Fruit fly (Drosophila melanogaster) whole organism, pupa: Measurements from ENCODE around the gene CG31406.

Source experiments
- CG10348 ChIP-seq: fragments of 200-800 bp; sonication (Bioruptor generic); IDR thresholded peaks from 2 replicates; pipeline ENCODE4 v1.3.6; 2022; ENCODE audit warnings: missing biosample characterization, missing genetic modification characterization
- CG12605 ChIP-seq: fragments of 200-800 bp; sonication (Bioruptor generic); IDR thresholded peaks from 2 replicates; pipeline ENCODE4 v1.3.6; 2022; ENCODE audit warnings: missing biosample characterization, missing genetic modification characterization
- CG13204 ChIP-seq: fragments of 200-800 bp; sonication (Bioruptor generic); optimal IDR thresholded peaks from 2 replicates; lab custom pipeline; 2018; ENCODE audit warnings: missing biosample characterization, mild to moderate bottlenecking, missing genetic modification characterization, moderate library complexity
- CG14655 ChIP-seq: fragments of 200-800 bp; sonication (Bioruptor generic); optimal IDR thresholded peaks from 3 replicates; lab custom pipeline; 2017; ENCODE audit warnings: mild to moderate bottlenecking, missing biosample characterization, missing genetic modification reagents, missing genetic modification characterization
- CG15710 ChIP-seq: fragments of 200-800 bp; sonication (Bioruptor generic); optimal IDR thresholded peaks from 2 replicates; lab custom pipeline; 2018; ENCODE audit warnings: missing biosample characterization, mild to moderate bottlenecking, missing genetic modification characterization, moderate library complexity
- CG17806 ChIP-seq: fragments of 200-800 bp; sonication (Bioruptor generic); optimal IDR thresholded peaks from 2 replicates; lab custom pipeline; 2018; ENCODE audit warnings: missing biosample characterization, mild to moderate bottlenecking, missing genetic modification characterization, moderate library complexity
- CG32121 ChIP-seq: fragments of 200-800 bp; sonication (Bioruptor generic); IDR thresholded peaks from 2 replicates; pipeline ENCODE4 v1.3.6; 2022; ENCODE audit warnings: missing biosample characterization, missing genetic modification characterization
- CG34367 ChIP-seq: fragments of 200-800 bp; sonication (Bioruptor generic); optimal IDR thresholded peaks from 2 replicates; lab custom pipeline; 2018; ENCODE audit warnings: missing biosample characterization, mild to moderate bottlenecking, missing genetic modification characterization
- CG4496 ChIP-seq: fragments of 200-800 bp; sonication (Bioruptor generic); IDR thresholded peaks from 3 replicates; pipeline ENCODE4 v1.3.6; 2022; ENCODE audit warnings: missing biosample characterization, missing genetic modification characterization
- CG8301 ChIP-seq: fragments of 200-800 bp; sonication (Bioruptor generic); optimal IDR thresholded peaks from 2 replicates; lab custom pipeline; 2018; ENCODE audit warnings: missing biosample characterization, mild to moderate bottlenecking, missing genetic modification characterization
- CG9948 ChIP-seq: fragments of 200-800 bp; sonication (Bioruptor generic); optimal IDR thresholded peaks from 2 replicates; lab custom pipeline; 2018; ENCODE audit warnings: missing biosample characterization, mild to moderate bottlenecking, missing genetic modification characterization, moderate library complexity
- D1 ChIP-seq: fragments of 200-800 bp; sonication (Bioruptor generic); optimal IDR thresholded peaks from 2 replicates; lab custom pipeline; 2018; ENCODE audit warnings: missing biosample characterization, mild to moderate bottlenecking, missing genetic modification characterization, moderate library complexity
- EcR ChIP-seq: fragments of 200-800 bp; sonication (Bioruptor generic); optimal IDR thresholded peaks from 3 replicates; lab custom pipeline; 2019; ENCODE audit warnings: missing biosample characterization, missing genetic modification characterization, mild to moderate bottlenecking, moderate library complexity, missing genetic modification reagents
- Ets98B ChIP-seq: fragments of 200-800 bp; sonication (Bioruptor generic); IDR thresholded peaks from 2 replicates; pipeline ENCODE4 v1.3.6; 2022; ENCODE audit warnings: missing biosample characterization, missing genetic modification characterization
- Pif1A ChIP-seq: fragments of 200-800 bp; sonication (Bioruptor generic); optimal IDR thresholded peaks from 3 replicates; lab custom pipeline; 2016; ENCODE audit warnings: missing biosample characterization, missing genetic modification characterization
- Snoo ChIP-seq: fragments of 200-800 bp; sonication (Bioruptor generic); optimal IDR thresholded peaks from 3 replicates; lab custom pipeline; 2017; ENCODE audit warnings: missing biosample characterization, mild to moderate bottlenecking, missing genetic modification characterization, inconsistent platforms
- fd96Ca ChIP-seq: fragments of 200-800 bp; sonication (Bioruptor generic); IDR thresholded peaks from 3 replicates; pipeline ENCODE4 v1.3.6; 2022; ENCODE audit warnings: missing biosample characterization, missing genetic modification characterization
- gl ChIP-seq: fragments of 200-800 bp; sonication (Bioruptor generic); optimal IDR thresholded peaks from 2 replicates; lab custom pipeline; 2018; ENCODE audit warnings: missing biosample characterization, mild to moderate bottlenecking, missing genetic modification characterization
- rn ChIP-seq: fragments of 200-800 bp; sonication (Bioruptor generic); IDR thresholded peaks from 2 replicates; pipeline ENCODE4 v1.3.6; 2022; ENCODE audit warnings: missing biosample characterization, missing genetic modification characterization

CG31406 gene

dm6 chr3R:10393020-10393653 lies 44.6 kb downstream of the CG31406 start:
- no peak for TF ChIP-seq Snoo
- peak; percentile 48 for TF ChIP-seq EcR (GFP tag; lab: Kevin White, UChicago)

DNA sequence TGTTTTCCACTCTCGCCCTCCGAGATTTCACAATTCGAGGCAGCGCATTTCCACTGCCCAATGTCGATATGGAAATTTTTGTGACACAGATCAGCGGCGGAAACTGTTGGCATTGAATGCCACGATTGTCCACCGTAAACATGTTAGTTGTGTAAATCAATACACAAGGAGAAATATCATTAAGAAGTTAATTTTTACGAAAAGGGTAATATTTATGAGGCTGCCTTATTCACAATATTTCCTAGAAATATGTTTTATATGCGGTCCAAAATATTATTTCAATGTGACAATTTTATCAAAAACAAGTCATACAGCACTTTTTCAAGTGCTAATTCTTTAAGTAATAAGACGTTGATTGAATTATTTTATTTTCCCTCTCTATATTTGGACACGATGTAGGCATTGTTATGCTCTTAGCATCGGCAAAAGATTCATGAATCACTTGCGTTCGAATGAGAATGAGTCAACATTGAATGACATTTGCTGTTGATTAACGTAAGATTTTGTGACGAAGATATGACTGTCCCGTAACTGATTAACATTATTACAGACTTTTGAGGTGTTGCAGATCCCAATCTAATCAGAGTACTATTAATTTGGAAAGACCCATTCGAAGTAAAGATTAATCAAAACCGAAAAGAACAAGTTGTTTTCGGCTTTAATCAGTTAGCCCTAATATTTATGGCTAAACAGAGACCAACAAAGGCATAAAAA lies 45.2 kb downstream of the CG31406 start:
- TF ChIP-seq CG4496 (GFP tag; lab: Robert Waterston, UW) = peak; percentile 59
- TF ChIP-seq fd96Ca (GFP tag; lab: Robert Waterston, UW) = no peak
- no peak for TF ChIP-seq gl (tag; lab: Kevin White, UChicago)
- no peak for TF ChIP-seq CG13204 (GFP tag; lab: Kevin White, UChicago)
- TF ChIP-seq Snoo = no peak
- no peak for TF ChIP-seq CG34367
- TF ChIP-seq Ets98B = peak; percentile 23; the same call in 1 of the 2 replicates
- peak; percentile 45; the same call in 1 of the 2 replicates for TF ChIP-seq CG32121 (GFP tag; lab: Robert Waterston, UW)
- no peak for TF ChIP-seq CG12605
- TF ChIP-seq CG9948 (tag; lab: Kevin White, UChicago) = peak; percentile 14
- TF ChIP-seq CG8301 (tag; lab: Kevin White, UChicago) = no peak
- peak; percentile 9 for TF ChIP-seq CG15710 (tag; lab: Kevin White, UChicago)
- TF ChIP-seq EcR (GFP tag; lab: Kevin White, UChicago) = no peak
- TF ChIP-seq CG14655 = no peak
- no peak for TF ChIP-seq Pif1A (GFP tag; lab: Kevin White, UChicago)
- TF ChIP-seq D1 (tag; lab: Kevin White, UChicago) = no peak
- TF ChIP-seq CG10348 (GFP tag; lab: Robert Waterston, UW) = no peak
- peak; percentile 28 for TF ChIP-seq CG17806 (tag; lab: Kevin White, UChicago)

DNA sequence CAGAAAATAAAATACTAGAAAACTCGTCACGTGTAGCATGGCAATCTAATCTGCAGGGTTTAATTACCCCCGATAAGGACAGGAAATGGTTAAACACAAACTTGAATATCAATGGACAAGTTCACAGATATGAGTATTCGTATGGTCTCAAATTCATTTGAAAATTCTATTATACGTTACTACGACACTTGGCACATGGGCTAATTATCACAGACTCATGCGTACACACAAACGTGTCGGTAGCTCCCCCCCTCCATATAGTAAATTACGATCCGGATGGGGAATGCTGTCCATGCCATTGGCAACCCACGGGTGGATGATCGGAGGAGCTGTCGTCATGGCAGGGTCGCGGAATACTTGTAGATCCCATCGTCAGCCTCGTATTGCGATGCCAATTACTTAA lies 45.8 kb downstream of the CG31406 start:
- TF ChIP-seq fd96Ca (GFP tag; lab: Robert Waterston, UW) = no peak
- peak; percentile 60; the same call in 1 of the 2 replicates for TF ChIP-seq CG32121 (GFP tag; lab: Robert Waterston, UW)
- no peak for TF ChIP-seq gl (tag; lab: Kevin White, UChicago)
- no peak for TF ChIP-seq rn (GFP tag; lab: Robert Waterston, UW)
- TF ChIP-seq Ets98B = no peak
- no peak for TF ChIP-seq CG9948 (tag; lab: Kevin White, UChicago)
- TF ChIP-seq CG14655 = no peak
- no peak for TF ChIP-seq CG34367
- no peak for TF ChIP-seq CG8301 (tag; lab: Kevin White, UChicago)

DNA sequence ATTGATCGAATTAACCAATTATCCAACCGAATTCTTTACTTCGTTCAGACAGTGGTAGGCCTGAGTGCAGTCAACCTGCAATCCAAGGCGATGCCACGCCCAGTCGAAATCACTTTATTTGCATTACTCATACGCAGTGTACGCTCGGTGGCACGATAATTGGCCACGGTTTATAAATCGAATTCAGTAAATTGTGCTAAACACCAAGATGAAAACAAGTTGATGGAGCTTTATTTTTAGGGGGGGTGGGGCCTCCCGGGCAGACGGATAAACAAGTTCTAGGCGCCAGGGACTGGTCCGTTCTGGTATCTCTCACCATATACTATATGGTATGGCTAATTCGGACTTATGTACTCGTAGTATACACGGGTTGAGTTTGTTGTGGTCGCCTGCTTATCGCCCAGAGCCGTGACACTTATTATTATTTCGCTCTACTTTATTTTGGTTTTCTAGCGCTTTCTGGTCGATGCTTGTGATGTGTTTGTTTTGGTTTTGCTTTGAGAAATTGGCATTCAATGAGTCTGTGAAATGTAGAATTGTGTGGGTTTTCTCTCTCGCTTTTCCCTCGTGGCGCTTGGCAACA lies 46.8 kb downstream of the CG31406 start:
- TF ChIP-seq CG17806 (tag; lab: Kevin White, UChicago) (no peak), EcR (GFP tag; lab: Kevin White, UChicago) (peak; percentile 57)
